Fruit fly (Drosophila melanogaster) whole organism, embryonic: ENCODE results near the gene CG2865.

ENCODE experiments used
- CG10209 ChIP-seq: fragments of 200-800 bp; sonication (Bioruptor generic); optimal IDR thresholded peaks from 3 replicates; lab custom pipeline; 2017; ENCODE audit warnings: missing biosample characterization, mild to moderate bottlenecking, missing genetic modification characterization, missing genetic modification reagents
- CG11398 ChIP-seq: fragments of 200-800 bp; sonication (Bioruptor generic); optimal IDR thresholded peaks from 2 replicates; lab custom pipeline; 2016; ENCODE audit warnings: missing biosample characterization, missing genetic modification characterization
- CG12942 ChIP-seq: fragments of 200-800 bp; sonication (Bioruptor generic); optimal IDR thresholded peaks from 3 replicates; lab custom pipeline; 2016; ENCODE audit warnings: missing biosample characterization, missing genetic modification characterization
- CG13123 ChIP-seq: fragments of 200-800 bp; sonication (Bioruptor generic); optimal IDR thresholded peaks from 2 replicates; lab custom pipeline; 2016; ENCODE audit warnings: missing biosample characterization, missing genetic modification characterization
- CG13624 ChIP-seq: fragments of 200-800 bp; sonication (Bioruptor generic); optimal IDR thresholded peaks from 2 replicates; lab custom pipeline; 2016; ENCODE audit warnings: missing biosample characterization, missing genetic modification characterization
- CG15011 ChIP-seq: fragments of 200-800 bp; sonication (Bioruptor generic); optimal IDR thresholded peaks from 3 replicates; lab custom pipeline; 2018; ENCODE audit warnings: missing biosample characterization, mild to moderate bottlenecking, missing genetic modification characterization
- CG15073 ChIP-seq: fragments of 200-800 bp; sonication (Bioruptor generic); optimal IDR thresholded peaks from 2 replicates; lab custom pipeline; 2016; ENCODE audit warnings: missing biosample characterization, missing genetic modification characterization
- CG16863 ChIP-seq: fragments of 200-800 bp; sonication (Bioruptor generic); optimal IDR thresholded peaks from 3 replicates; lab custom pipeline; 2016; ENCODE audit warnings: missing biosample characterization, missing genetic modification characterization
- CG3065 ChIP-seq: fragments of 200-800 bp; sonication (Bioruptor generic); optimal IDR thresholded peaks from 2 replicates; lab custom pipeline; 2016; ENCODE audit warnings: missing biosample characterization, missing genetic modification characterization
- CG32532 ChIP-seq: fragments of 200-800 bp; sonication (Bioruptor generic); IDR thresholded peaks from 2 replicates; pipeline ENCODE4 v1.3.6; 2022; ENCODE audit warnings: missing biosample characterization, missing genetic modification characterization
- CG3838 ChIP-seq: fragments of 200-800 bp; sonication (Bioruptor generic); optimal IDR thresholded peaks from 3 replicates; lab custom pipeline; 2016; ENCODE audit warnings: missing biosample characterization, missing genetic modification characterization
- CG42726 ChIP-seq: fragments of 200-800 bp; sonication (Bioruptor generic); IDR thresholded peaks from 2 replicates; pipeline ENCODE4 v1.3.6; 2022; ENCODE audit warnings: missing biosample characterization, missing genetic modification characterization; ENCODE audit not compliant: partially characterized antibody
- CG4360 ChIP-seq: fragments of 200-800 bp; sonication (Bioruptor generic); IDR thresholded peaks from 2 replicates; pipeline ENCODE4 v1.3.6; 2022; ENCODE audit warnings: missing biosample characterization, missing genetic modification characterization
- CG4424 ChIP-seq: fragments of 200-800 bp; sonication (Bioruptor generic); optimal IDR thresholded peaks from 3 replicates; lab custom pipeline; 2016; ENCODE audit warnings: missing biosample characterization, missing genetic modification characterization
- CG7372 ChIP-seq: fragments of 200-800 bp; sonication (Bioruptor generic); IDR thresholded peaks from 2 replicates; pipeline ENCODE4 v1.3.6; 2022; ENCODE audit warnings: missing biosample characterization, missing genetic modification characterization
- CG9797 ChIP-seq: fragments of 200-800 bp; sonication (Bioruptor generic); optimal IDR thresholded peaks from 3 replicates; lab custom pipeline; 2018; ENCODE audit warnings: missing biosample characterization, mild to moderate bottlenecking, missing genetic modification characterization
- CG9876 ChIP-seq: fragments of 200-800 bp; sonication (Bioruptor generic); optimal IDR thresholded peaks from 2 replicates; lab custom pipeline; 2016; ENCODE audit warnings: missing biosample characterization, missing genetic modification characterization
- Dp ChIP-seq: fragments of 200-800 bp; sonication (Bioruptor generic); optimal IDR thresholded peaks from 2 replicates; lab custom pipeline; 2018; ENCODE audit warnings: missing biosample characterization, mild to moderate bottlenecking, missing genetic modification characterization, moderate library complexity
- Fer2 ChIP-seq: fragments of 200-800 bp; sonication (Bioruptor generic); optimal IDR thresholded peaks from 2 replicates; lab custom pipeline; 2018; ENCODE audit warnings: missing biosample characterization, mild to moderate bottlenecking, missing genetic modification characterization, moderate library complexity
- GATAe ChIP-seq: fragments of 200-800 bp; sonication (Bioruptor generic); conservative IDR thresholded peaks from 2 replicates; pipeline ENCODE4 v1.3.6; 2022; ENCODE audit warnings: missing biosample characterization, missing genetic modification characterization
- Hsf ChIP-seq: fragments of 200-800 bp; sonication (Bioruptor generic); optimal IDR thresholded peaks from 3 replicates; lab custom pipeline; 2016; ENCODE audit warnings: missing biosample characterization, missing genetic modification characterization
- NC2β ChIP-seq: fragments of 200-800 bp; sonication (Bioruptor generic); optimal IDR thresholded peaks from 2 replicates; lab custom pipeline; 2016; ENCODE audit warnings: missing biosample characterization, missing genetic modification characterization
- NfI ChIP-seq: fragments of 200-800 bp; sonication (Bioruptor generic); optimal IDR thresholded peaks from 3 replicates; lab custom pipeline; 2018; ENCODE audit warnings: missing biosample characterization, mild to moderate bottlenecking, missing genetic modification characterization, moderate library complexity
- PHDP ChIP-seq: fragments of 200-800 bp; sonication (Bioruptor generic); optimal IDR thresholded peaks from 3 replicates; lab custom pipeline; 2018; ENCODE audit warnings: missing biosample characterization, mild to moderate bottlenecking, missing genetic modification characterization, moderate library complexity
- Ravus ChIP-seq: fragments of 200-800 bp; sonication (Bioruptor generic); IDR thresholded peaks from 2 replicates; pipeline ENCODE4 v1.3.6; 2022; ENCODE audit warnings: missing biosample characterization, missing genetic modification characterization
- cad ChIP-seq: fragments of >200 bp; optimal IDR thresholded peaks from 2 replicates; lab custom pipeline; 2017; ENCODE audit warnings: missing biosample characterization, missing genetic modification characterization
- cas ChIP-seq: fragments of 200-800 bp; sonication (Bioruptor generic); IDR thresholded peaks from 2 replicates; pipeline ENCODE4 v1.3.6; 2022; ENCODE audit warnings: missing biosample characterization, missing genetic modification characterization
- cato ChIP-seq: fragments of 200-800 bp; sonication (Bioruptor generic); optimal IDR thresholded peaks from 2 replicates; lab custom pipeline; 2016; ENCODE audit warnings: missing biosample characterization, missing genetic modification characterization, borderline replicate concordance
- cg ChIP-seq: fragments of 200-800 bp; sonication (Bioruptor generic); optimal IDR thresholded peaks from 3 replicates; lab custom pipeline; 2019; ENCODE audit warnings: missing biosample characterization, mild to moderate bottlenecking, missing genetic modification characterization, moderate library complexity
- chm ChIP-seq: fragments of 200-800 bp; sonication (Bioruptor generic); IDR thresholded peaks from 2 replicates; pipeline ENCODE4 v1.3.6; 2022; ENCODE audit warnings: missing biosample characterization, missing genetic modification characterization
- cwo ChIP-seq: fragments of 200-800 bp; sonication (Bioruptor generic); optimal IDR thresholded peaks from 3 replicates; lab custom pipeline; 2017; ENCODE audit warnings: missing biosample characterization, missing genetic modification characterization, mild to moderate bottlenecking, moderate library complexity, missing genetic modification reagents
- dmrt99B ChIP-seq: fragments of 200-800 bp; sonication (Bioruptor generic); optimal IDR thresholded peaks from 2 replicates; lab custom pipeline; 2018; ENCODE audit warnings: missing biosample characterization, mild to moderate bottlenecking, missing genetic modification characterization, moderate library complexity
- ems ChIP-seq: fragments of 200-800 bp; sonication (Bioruptor generic); optimal IDR thresholded peaks from 3 replicates; lab custom pipeline; 2016; ENCODE audit warnings: missing biosample characterization, missing genetic modification characterization
- fd64A ChIP-seq: fragments of 200-800 bp; sonication (Bioruptor generic); optimal IDR thresholded peaks from 3 replicates; lab custom pipeline; 2018; ENCODE audit warnings: missing biosample characterization, mild to moderate bottlenecking, missing genetic modification characterization
- fru ChIP-seq: fragments of >200 bp; optimal IDR thresholded peaks from 2 replicates; lab custom pipeline; 2017
- ftz-f1 ChIP-seq: fragments of 200-800 bp; sonication (Bioruptor generic); optimal IDR thresholded peaks from 2 replicates; lab custom pipeline; 2016; ENCODE audit warnings: missing biosample characterization, missing genetic modification characterization
- lab ChIP-seq: fragments of 200-800 bp; sonication (Bioruptor generic); optimal IDR thresholded peaks from 3 replicates; lab custom pipeline; 2017; ENCODE audit warnings: missing biosample characterization, missing genetic modification characterization, mild to moderate bottlenecking, moderate library complexity, missing genetic modification reagents
- lbe ChIP-seq: fragments of 200-800 bp; sonication (Bioruptor generic); optimal IDR thresholded peaks from 2 replicates; lab custom pipeline; 2016; ENCODE audit warnings: missing biosample characterization, mild to moderate bottlenecking, missing genetic modification characterization
- lola ChIP-seq, 3 experiments: fragments of >200 bp in 2 of 3; fragments of 200-800 bp in 1 of 3; sonication (Bioruptor generic) in 1 of 3; optimal IDR thresholded peaks; 2 replicates each; lab custom pipeline; 2017 to 2019; ENCODE audit warnings: missing biosample characterization in 3 of 3, missing genetic modification characterization in 3 of 3, mild to moderate bottlenecking in 1 of 3, moderate library complexity in 1 of 3
- pan ChIP-seq, 4 experiments: fragments of >200 bp in 3 of 4; fragments of 200-800 bp in 1 of 4; sonication (Bioruptor generic) in 1 of 4; optimal IDR thresholded peaks in 3 of 4; IDR thresholded peaks in 1 of 4; 2 replicates each; pipeline versions ENCODE4 v1.3.6 to Lab custom; 2017 to 2022; ENCODE audit warnings: missing biosample characterization in 2 of 4, missing genetic modification characterization in 2 of 4, mixed read lengths in 1 of 4
- phol ChIP-seq: fragments of 200-800 bp; sonication (Bioruptor generic); optimal IDR thresholded peaks from 3 replicates; lab custom pipeline; 2018; ENCODE audit warnings: missing biosample characterization, mild to moderate bottlenecking, missing genetic modification characterization, moderate library complexity
- prd ChIP-seq, 3 experiments: fragments of >200 bp in 2 of 3; fragments of 200-800 bp in 1 of 3; sonication (Bioruptor generic) in 1 of 3; optimal IDR thresholded peaks in 2 of 3; IDR thresholded peaks in 1 of 3; 2 replicates in 2 of 3; 3 replicates in 1 of 3; pipeline versions ENCODE4 v1.3.6 to Lab custom; 2017 to 2022; ENCODE audit warnings: missing biosample characterization in 1 of 3, missing genetic modification characterization in 1 of 3
- pum ChIP-seq: fragments of 200-800 bp; sonication (Bioruptor generic); optimal IDR thresholded peaks from 2 replicates; lab custom pipeline; 2016; ENCODE audit warnings: missing biosample characterization, missing genetic modification characterization
- ro ChIP-seq: fragments of 200-800 bp; sonication (Bioruptor generic); IDR thresholded peaks from 2 replicates; pipeline ENCODE4 v1.3.6; 2022; ENCODE audit warnings: missing biosample characterization, missing genetic modification characterization
- sob ChIP-seq: fragments of 200-800 bp; sonication (Bioruptor generic); IDR thresholded peaks from 2 replicates; pipeline ENCODE4 v1.3.6; 2022; ENCODE audit warnings: missing biosample characterization, missing genetic modification characterization
- tgo ChIP-seq: fragments of 200-800 bp; sonication (Bioruptor generic); IDR thresholded peaks from 3 replicates; pipeline ENCODE4 v1.3.6; 2022; ENCODE audit warnings: missing biosample characterization, missing genetic modification characterization
- ttk ChIP-seq: fragments of 200-800 bp; sonication (Bioruptor generic); IDR thresholded peaks from 2 replicates; pipeline ENCODE4 v2.1.2; 2022; ENCODE audit warnings: missing biosample characterization, missing genetic modification characterization
- unpg ChIP-seq: fragments of 200-800 bp; sonication (Bioruptor generic); optimal IDR thresholded peaks from 3 replicates; lab custom pipeline; 2018; ENCODE audit warnings: missing biosample characterization, mild to moderate bottlenecking, missing genetic modification characterization, moderate library complexity
- wdn ChIP-seq: fragments of 200-800 bp; sonication (Bioruptor generic); IDR thresholded peaks from 2 replicates; pipeline ENCODE4 v1.3.6; 2022; ENCODE audit warnings: missing biosample characterization, missing genetic modification characterization
- wek ChIP-seq: fragments of 200-800 bp; sonication (Bioruptor generic); optimal IDR thresholded peaks from 3 replicates; lab custom pipeline; 2018; ENCODE audit warnings: missing biosample characterization, mild to moderate bottlenecking, missing genetic modification characterization, moderate library complexity

The CG2865 gene

dm6 chrX:2329312-2329711 lies 36.1 kb upstream of the CG2865 start (continued):
- no peak for TF ChIP-seq cg
- TF ChIP-seq pan (optimal IDR thresholded peaks at IDR 0.05; lab: Kevin White, UChicago) = no peak
- peak in 1 of 2 experiments; percentile 74 for TF ChIP-seq pan (GFP tag; optimal IDR thresholded peaks at IDR 0.05 in 1 of 2, IDR thresholded peaks at IDR 0.05 in 1 of 2)
- TF ChIP-seq lab = peak; percentile 84
- TF ChIP-seq pum (GFP tag; lab: Kevin White, UChicago) = peak; percentile 68
- TF ChIP-seq lola (GFP tag; optimal IDR thresholded peaks at IDR 0.05; lab: Kevin White, UChicago) = peak in 1 of 3 experiments; percentile 54
- TF ChIP-seq CG42726 = no peak
- TF ChIP-seq Hsf = peak; percentile 75
- peak; percentile 53 for TF ChIP-seq CG10209 (GFP tag; lab: Kevin White, UChicago)
- peak; percentile 72; the same call in 1 of the 2 replicates for TF ChIP-seq chm (GFP tag; lab: Robert Waterston, UW)
- TF ChIP-seq unpg (GFP tag; lab: Kevin White, UChicago) = peak; percentile 77
- peak; percentile 73 for TF ChIP-seq CG9876 (GFP tag; lab: Kevin White, UChicago)
- peak; percentile 61 for TF ChIP-seq CG7372 (GFP tag; lab: Robert Waterston, UW)
- TF ChIP-seq CG32532 = peak; percentile 69
- no peak for TF ChIP-seq fd64A (GFP tag; lab: Kevin White, UChicago)
- peak; percentile 87 for TF ChIP-seq CG16863
- no peak for TF ChIP-seq fru
- TF ChIP-seq phol (tag; lab: Kevin White, UChicago) = peak; percentile 36
- TF ChIP-seq CG13624 (GFP tag; lab: Kevin White, UChicago) = peak; percentile 83
- TF ChIP-seq ttk = peak; percentile 78
- TF ChIP-seq CG15011 (GFP tag; lab: Kevin White, UChicago) = peak; percentile 17
- TF ChIP-seq CG12942 (GFP tag; lab: Kevin White, UChicago) = peak; percentile 66
- TF ChIP-seq cad = no peak
- peak; percentile 15 for TF ChIP-seq CG3065 (GFP tag; lab: Kevin White, UChicago)
- TF ChIP-seq NC2β (GFP tag; lab: Kevin White, UChicago) = peak; percentile 80
- peak; percentile 71 for TF ChIP-seq dmrt99B (tag; lab: Kevin White, UChicago)
- TF ChIP-seq ro (GFP tag; lab: Robert Waterston, UW) = peak; percentile 61; the same call in 1 of the 2 replicates
- no peak for TF ChIP-seq CG3838
- TF ChIP-seq prd (optimal IDR thresholded peaks at IDR 0.05; lab: Kevin White, UChicago) = no peak
- TF ChIP-seq prd (GFP tag; IDR thresholded peaks at IDR 0.05; lab: Robert Waterston, UW) = peak; percentile 85
- TF ChIP-seq CG13123 (GFP tag; lab: Kevin White, UChicago) = peak; percentile 45
- peak; percentile 59; the same call in 1 of the 2 replicates for TF ChIP-seq wdn (GFP tag; lab: Robert Waterston, UW)
- TF ChIP-seq tgo = peak; percentile 70
- peak; percentile 62 for TF ChIP-seq cwo (GFP tag; lab: Kevin White, UChicago)
- TF ChIP-seq NfI (GFP tag; lab: Kevin White, UChicago) = peak; percentile 59
- TF ChIP-seq Dp (GFP tag; lab: Kevin White, UChicago) = no peak
- peak; percentile 46 for TF ChIP-seq cato (GFP tag; lab: Kevin White, UChicago)
- no peak for TF ChIP-seq CG9797 (GFP tag; lab: Kevin White, UChicago)
- TF ChIP-seq GATAe (GFP tag; lab: Robert Waterston, UW) = no peak; the same call in 1 of the 2 replicates
- TF ChIP-seq PHDP (tag; lab: Kevin White, UChicago) = peak; percentile 74
- TF ChIP-seq CG4424 (GFP tag; lab: Kevin White, UChicago) = peak; percentile 54
- peak; percentile 18; the same call in 1 of the 2 replicates for TF ChIP-seq CG4360 (GFP tag; lab: Robert Waterston, UW)
- TF ChIP-seq cas (GFP tag; lab: Robert Waterston, UW) = no peak
- no peak for TF ChIP-seq Ravus (GFP tag; lab: Robert Waterston, UW)
- no peak for TF ChIP-seq ftz-f1 (GFP tag; lab: Kevin White, UChicago)
- TF ChIP-seq sob = 0 out of 2 replicates have a peak, but pooled peaks have one; percentile 31
- TF ChIP-seq CG11398 (GFP tag; lab: Kevin White, UChicago) = peak; percentile 80
- no peak for TF ChIP-seq ems
- TF ChIP-seq Fer2 = peak; percentile 2
- TF ChIP-seq wek (GFP tag; lab: Kevin White, UChicago) = no peak
- TF ChIP-seq CG15073 (GFP tag; lab: Kevin White, UChicago) = no peak
- no peak for TF ChIP-seq lbe
